Fruit fly (Drosophila melanogaster): ENCODE results near the gene Uxs.

The Uxs gene

DNA sequence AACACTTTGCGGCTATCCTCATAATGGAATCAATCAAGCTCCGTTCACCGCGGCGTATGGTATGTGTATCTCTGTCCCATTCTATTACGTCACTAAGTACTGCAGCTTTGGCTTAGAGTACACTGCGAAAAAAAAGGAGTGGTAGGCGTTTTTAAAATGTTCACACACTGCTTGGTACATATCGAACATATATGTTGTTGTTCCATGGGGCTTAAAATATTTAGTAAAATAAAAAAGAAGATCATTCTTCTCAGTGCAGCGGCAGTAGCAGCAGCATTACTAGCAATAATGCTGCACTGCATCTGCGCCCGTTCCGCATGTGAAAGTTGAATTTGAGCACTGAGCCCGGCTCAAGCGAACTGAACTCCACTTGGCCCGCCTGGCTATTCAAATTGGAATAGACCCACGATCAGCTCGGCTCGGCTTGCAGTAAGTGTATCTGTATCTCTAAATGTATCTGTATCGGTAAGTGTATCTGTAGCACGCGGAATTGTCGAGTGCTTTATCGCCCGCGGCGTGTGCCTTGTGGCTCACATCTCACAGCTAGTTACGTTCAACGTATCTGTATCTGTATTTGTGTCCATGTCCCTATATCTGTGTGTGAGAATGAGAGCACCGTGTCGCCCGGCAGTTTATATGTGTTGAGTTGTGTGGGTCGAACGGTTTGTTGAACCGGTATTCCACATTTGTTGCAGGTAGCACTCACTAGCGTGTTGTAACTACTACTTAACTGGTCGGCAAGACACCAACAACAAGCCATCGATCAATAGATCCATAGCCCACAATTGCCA lies 27.3 kb upstream of the Uxs start (continued):
- TF ChIP-seq CG4707 (GFP tag; optimal IDR thresholded peaks at IDR 0.05) (no peak), CG13123 (GFP tag; optimal IDR thresholded peaks at IDR 0.05) (no peak), kni (GFP tag; optimal IDR thresholded peaks at IDR 0.05) (no peak), Optix (GFP tag; IDR thresholded peaks at IDR 0.05) (peak; percentile 60; the same call in 2 of the 3 replicates), Adf1 (GFP tag; IDR thresholded peaks at IDR 0.05) (no peak), ase (GFP tag; IDR thresholded peaks at IDR 0.05) (peak; percentile 60; the same call in 1 of the 3 replicates), gcm2 (GFP tag; optimal IDR thresholded peaks at IDR 0.05) (no peak), sima (GFP tag; optimal IDR thresholded peaks at IDR 0.05) (no peak), fu2 (GFP tag; optimal IDR thresholded peaks at IDR 0.05) (no peak), btn (GFP tag; optimal IDR thresholded peaks at IDR 0.05) (peak; percentile 36), dan (GFP tag; IDR thresholded peaks at IDR 0.05) (no peak), Scr (GFP tag; IDR thresholded peaks at IDR 0.05; ENCODE audit: partially characterized antibody) (no peak), Ravus (GFP tag; IDR thresholded peaks at IDR 0.05) (no peak), tna (GFP tag; IDR thresholded peaks at IDR 0.05; ENCODE audit: partially characterized antibody) (no peak), CG10321 (GFP tag; IDR thresholded peaks at IDR 0.05) (no peak), lbe (GFP tag; optimal IDR thresholded peaks at IDR 0.05) (no peak), CG10462 (GFP tag; optimal IDR thresholded peaks at IDR 0.05) (peak; percentile 19), Neu2 (GFP tag; optimal IDR thresholded peaks at IDR 0.05; ENCODE audit: borderline replicate concordance) (no peak), CG14014 (GFP tag; IDR thresholded peaks at IDR 0.05) (0 out of 2 replicates have a peak, but pooled peaks have one; percentile 31), CG31365 (tag; optimal IDR thresholded peaks at IDR 0.05) (no peak), row (GFP tag; IDR thresholded peaks at IDR 0.05) (peak; percentile 63), wor (GFP tag; IDR thresholded peaks at IDR 0.05) (peak; percentile 39; the same call in 1 of the 2 replicates), ci (GFP tag; IDR thresholded peaks at IDR 0.05) (peak; percentile 91), exex (tag; optimal IDR thresholded peaks at IDR 0.05) (no peak), ac (GFP tag; optimal IDR thresholded peaks at IDR 0.05) (no peak), Chrac-16 (GFP tag; optimal IDR thresholded peaks at IDR 0.05) (peak; percentile 4), Hr78 (GFP tag; optimal IDR thresholded peaks at IDR 0.05) (no peak), luna (GFP tag; optimal IDR thresholded peaks at IDR 0.05) (no peak), tgo (GFP tag; IDR thresholded peaks at IDR 0.05) (peak; percentile 55; the same call in 2 of the 3 replicates), sisA (GFP tag; IDR thresholded peaks at IDR 0.05) (peak; percentile 68), unpg (GFP tag; optimal IDR thresholded peaks at IDR 0.05) (peak; percentile 40), NK7.1 (GFP tag; optimal IDR thresholded peaks at IDR 0.05) (no peak), CG11723 (GFP tag; optimal IDR thresholded peaks at IDR 0.05) (peak; percentile 47), BEAF-32 (GFP tag; optimal IDR thresholded peaks at IDR 0.05) (no peak), Hr39 (optimal IDR thresholded peaks at IDR 0.05) (no peak), CG7928 (GFP tag; optimal IDR thresholded peaks at IDR 0.05) (no peak), chn (GFP tag; optimal IDR thresholded peaks at IDR 0.05) (no peak), ro (GFP tag; IDR thresholded peaks at IDR 0.05) (no peak), Aef1 (GFP tag; IDR thresholded peaks at IDR 0.05) (peak; percentile 46; the same call in 1 of the 3 replicates), ERR (GFP tag; optimal IDR thresholded peaks at IDR 0.05) (no peak), cato (GFP tag; optimal IDR thresholded peaks at IDR 0.05; ENCODE audit: borderline replicate concordance) (peak; percentile 45), CG13287 (GFP tag; IDR thresholded peaks at IDR 0.05; ENCODE audit: partially characterized antibody) (no peak), sc (optimal IDR thresholded peaks at IDR 0.05) (no peak), sc (GFP tag; optimal IDR thresholded peaks at IDR 0.05) (peak; percentile 1), CG10654 (GFP tag; optimal IDR thresholded peaks at IDR 0.05) (peak; percentile 45), gsb-n (tag; optimal IDR thresholded peaks at IDR 0.05) (peak; percentile 10), CG3163 (GFP tag; optimal IDR thresholded peaks at IDR 0.05) (no peak), schlank (tag; optimal IDR thresholded peaks at IDR 0.05) (no peak), CG15514 (GFP tag; optimal IDR thresholded peaks at IDR 0.05) (peak; percentile 29), TFAM (GFP tag; optimal IDR thresholded peaks at IDR 0.05) (no peak)

Measured in whole organism, embryonic.